Fruit fly (Drosophila melanogaster): Measurements from ENCODE around the gene CG31704.

The CG31704 gene

dm6 chr2L:11804228-11805044, 36.1 kb upstream of the CG31704 start (continued):
- TF ChIP-seq CG7928 (GFP tag; optimal IDR thresholded peaks at IDR 0.05): no peak
- no peak for TF ChIP-seq dmrt11E (tag; optimal IDR thresholded peaks at IDR 0.05)
- no peak for TF ChIP-seq Atf6 (GFP tag; IDR thresholded peaks at IDR 0.05)
- peak; percentile 59 for TF ChIP-seq Med (GFP tag)
- TF ChIP-seq CG12659 (GFP tag; optimal IDR thresholded peaks at IDR 0.05): no peak
- no peak for TF ChIP-seq ash1 (GFP tag; optimal IDR thresholded peaks at IDR 0.05)
- TF ChIP-seq CG32772 (GFP tag; IDR thresholded peaks at IDR 0.05): no peak
- no peak for TF ChIP-seq Mrtf (GFP tag; IDR thresholded peaks at IDR 0.05)
- no peak for TF ChIP-seq dimm (GFP tag; IDR thresholded peaks at IDR 0.05)
- TF ChIP-seq danr (GFP tag; IDR thresholded peaks at IDR 0.05): no peak
- no peak for TF ChIP-seq CG7357 (GFP tag; IDR thresholded peaks at IDR 0.05)
- no peak for TF ChIP-seq CG5245 (GFP tag; optimal IDR thresholded peaks at IDR 0.05)
- no peak for TF ChIP-seq chm (GFP tag; IDR thresholded peaks at IDR 0.05)
- TF ChIP-seq CG13894 (tag; optimal IDR thresholded peaks at IDR 0.05): peak; percentile 37
- no peak for TF ChIP-seq Chrac-16 (GFP tag; optimal IDR thresholded peaks at IDR 0.05)
- TF ChIP-seq CG11696 (GFP tag; IDR thresholded peaks at IDR 0.05): no peak
- TF ChIP-seq CG4360 (GFP tag; IDR thresholded peaks at IDR 0.05): no peak
- TF ChIP-seq CG9609 (GFP tag; optimal IDR thresholded peaks at IDR 0.05): no peak
- no peak for TF ChIP-seq gsb-n (tag; optimal IDR thresholded peaks at IDR 0.05)
- no peak for TF ChIP-seq ro (GFP tag; IDR thresholded peaks at IDR 0.05)
- no peak for TF ChIP-seq cwo (GFP tag; optimal IDR thresholded peaks at IDR 0.05)
- peak; percentile 33 for TF ChIP-seq yki (optimal IDR thresholded peaks at IDR 0.05)
- TF ChIP-seq Hr39 (optimal IDR thresholded peaks at IDR 0.05): peak; percentile 29
- no peak for TF ChIP-seq CG6683 (GFP tag; optimal IDR thresholded peaks at IDR 0.05)
- TF ChIP-seq CG15696 (tag; optimal IDR thresholded peaks at IDR 0.05): no peak
- TF ChIP-seq chinmo (GFP tag; IDR thresholded peaks at IDR 0.05; ENCODE audit: partially characterized antibody): 0 out of 4 replicates have a peak, but pooled peaks have one; percentile 46
- TF ChIP-seq exex (tag; optimal IDR thresholded peaks at IDR 0.05): no peak
- TF ChIP-seq CG8478 (optimal IDR thresholded peaks at IDR 0.05): no peak
- no peak for TF ChIP-seq CG16813 (GFP tag; IDR thresholded peaks at IDR 0.05; ENCODE audit: partially characterized antibody)
- no peak for TF ChIP-seq Hr78 (GFP tag; optimal IDR thresholded peaks at IDR 0.05)
- no peak for TF ChIP-seq stc (GFP tag; IDR thresholded peaks at IDR 0.05)
- TF ChIP-seq eyg (GFP tag; optimal IDR thresholded peaks at IDR 0.05): no peak
- TF ChIP-seq CG8765 (GFP tag; IDR thresholded peaks at IDR 0.05): no peak
- no peak for TF ChIP-seq NC2α (GFP tag; optimal IDR thresholded peaks at IDR 0.05)
- TF ChIP-seq CG12071 (GFP tag; optimal IDR thresholded peaks at IDR 0.05): no peak
- no peak for TF ChIP-seq Bdp1 (GFP tag; optimal IDR thresholded peaks at IDR 0.05)
- no peak for TF ChIP-seq CG1647 (GFP tag; optimal IDR thresholded peaks at IDR 0.05)
- TF ChIP-seq CG16779 (GFP tag; IDR thresholded peaks at IDR 0.05): no peak
- no peak for TF ChIP-seq Dip3 (GFP tag; optimal IDR thresholded peaks at IDR 0.05)
- no peak for TF ChIP-seq Sox102F (GFP tag; optimal IDR thresholded peaks at IDR 0.05)
- peak; percentile 56 for TF ChIP-seq CG17385 (GFP tag; optimal IDR thresholded peaks at IDR 0.05)
- no peak for TF ChIP-seq pum (GFP tag; optimal IDR thresholded peaks at IDR 0.05)
- no peak for TF ChIP-seq lab (GFP tag; optimal IDR thresholded peaks at IDR 0.05)
- TF ChIP-seq sima (GFP tag; optimal IDR thresholded peaks at IDR 0.05): no peak
- 0 out of 3 replicates have a peak, but pooled peaks have one; percentile 31 for TF ChIP-seq CG11695 (GFP tag; IDR thresholded peaks at IDR 0.05)
- no peak for TF ChIP-seq Dbx (GFP tag; IDR thresholded peaks at IDR 0.05)
